Fruit fly (Drosophila melanogaster): Measurements from ENCODE around the gene CG8852.

Gene CG8852

DNA sequence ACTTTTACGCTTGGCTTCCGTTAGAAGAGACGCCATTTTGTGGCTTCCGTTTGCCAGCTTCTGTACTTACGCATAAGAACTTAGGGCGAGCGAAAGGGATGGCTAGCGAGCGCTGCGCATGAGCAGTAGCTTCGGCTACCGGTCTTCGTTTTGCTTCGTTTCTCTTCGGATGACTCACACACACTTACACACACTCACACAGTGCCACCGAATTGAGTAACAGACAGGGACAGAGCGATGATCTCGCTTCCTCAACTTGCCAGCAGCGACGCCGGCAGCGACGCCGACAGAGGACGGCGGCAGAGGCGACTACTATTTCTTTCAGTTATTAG is 14.4 kb downstream of the CG8852 start (continued):
- TF ChIP-seq fd64A (GFP tag; optimal IDR thresholded peaks at IDR 0.05) (no peak), Deaf1 (tag; optimal IDR thresholded peaks at IDR 0.05) (peak; percentile 90), MESR4 (GFP tag; optimal IDR thresholded peaks at IDR 0.05) (no peak), H2.0 (GFP tag; IDR thresholded peaks at IDR 0.05) (no peak), mam (GFP tag; optimal IDR thresholded peaks at IDR 0.05) (no peak), CG5953 (GFP tag; IDR thresholded peaks at IDR 0.05) (no peak), HHEX (GFP tag; optimal IDR thresholded peaks at IDR 0.05) (no peak), Rfx (GFP tag; IDR thresholded peaks at IDR 0.05) (0 out of 2 replicates have a peak, but pooled peaks have one; percentile 4), CG3995 (GFP tag; optimal IDR thresholded peaks at IDR 0.05) (no peak), Fer3 (tag; optimal IDR thresholded peaks at IDR 0.05) (no peak), CG11695 (GFP tag; IDR thresholded peaks at IDR 0.05) (no peak), CG17359 (tag; optimal IDR thresholded peaks at IDR 0.05) (no peak), CG4360 (GFP tag; IDR thresholded peaks at IDR 0.05) (0 out of 2 replicates have a peak, but pooled peaks have one; percentile 27), amos (GFP tag; IDR thresholded peaks at IDR 0.05; ENCODE audit: partially characterized antibody) (0 out of 2 replicates have a peak, but pooled peaks have one; percentile 13), ewg (GFP tag; optimal IDR thresholded peaks at IDR 0.05) (peak; percentile 51), Tbp (GFP tag; optimal IDR thresholded peaks at IDR 0.05) (no peak), CG6813 (GFP tag; optimal IDR thresholded peaks at IDR 0.05) (no peak), CG15011 (GFP tag; optimal IDR thresholded peaks at IDR 0.05) (no peak), br (optimal IDR thresholded peaks at IDR 0.05) (no peak), CG12236 (GFP tag; optimal IDR thresholded peaks at IDR 0.05) (no peak), CG15601 (tag; optimal IDR thresholded peaks at IDR 0.05) (no peak), D19A (tag; optimal IDR thresholded peaks at IDR 0.05) (no peak), CG9932 (GFP tag; IDR thresholded peaks at IDR 0.05) (no peak), Mad (GFP tag; optimal IDR thresholded peaks at IDR 0.05) (no peak), CG6791 (GFP tag; IDR thresholded peaks at IDR 0.05; ENCODE audit: partially characterized antibody) (peak; percentile 46; the same call in 1 of the 3 replicates), az2 (GFP tag; optimal IDR thresholded peaks at IDR 0.05) (no peak), CG3847 (GFP tag; IDR thresholded peaks at IDR 0.05) (no peak), tin (GFP tag; optimal IDR thresholded peaks at IDR 0.05) (no peak), Dek (tag; optimal IDR thresholded peaks at IDR 0.05) (no peak), kay (GFP tag; optimal IDR thresholded peaks at IDR 0.05) (no peak), CG7839 (tag; optimal IDR thresholded peaks at IDR 0.05) (no peak), Pdp1 (GFP tag; optimal IDR thresholded peaks at IDR 0.05) (peak in 1 of 2 experiments; percentile 9), Hr51 (GFP tag; optimal IDR thresholded peaks at IDR 0.05) (no peak), CG13894 (tag; optimal IDR thresholded peaks at IDR 0.05) (no peak), Sox102F (GFP tag; optimal IDR thresholded peaks at IDR 0.05) (no peak), B-H2 (GFP tag; optimal IDR thresholded peaks at IDR 0.05) (no peak)

- TF ChIP-seq ci (GFP tag; IDR thresholded peaks at IDR 0.05) (0 out of 3 replicates have a peak, but pooled peaks have one; percentile 15), HLH54F (GFP tag; optimal IDR thresholded peaks at IDR 0.05) (no peak), CG3065 (GFP tag; optimal IDR thresholded peaks at IDR 0.05) (no peak), Oli (tag; optimal IDR thresholded peaks at IDR 0.05) (no peak), Med (GFP tag) (peak; percentile 36), lov (optimal IDR thresholded peaks at IDR 0.05) (peak; percentile 4), lov (GFP tag; IDR thresholded peaks at IDR 0.05) (no peak), CG10321 (GFP tag; IDR thresholded peaks at IDR 0.05) (peak; percentile 96), sug (tag; optimal IDR thresholded peaks at IDR 0.05) (peak; percentile 26), tio (GFP tag; optimal IDR thresholded peaks at IDR 0.05) (no peak), crol (GFP tag; IDR thresholded peaks at IDR 0.05) (no peak; the same call in 1 of the 2 replicates), Deaf1 (tag; optimal IDR thresholded peaks at IDR 0.05) (peak; percentile 63), CG13775 (GFP tag; optimal IDR thresholded peaks at IDR 0.05) (no peak), CG7357 (GFP tag; IDR thresholded peaks at IDR 0.05) (no peak), CG18262 (tag; optimal IDR thresholded peaks at IDR 0.05) (no peak), slbo (GFP tag; IDR thresholded peaks at IDR 0.05) (no peak), CG32772 (GFP tag; IDR thresholded peaks at IDR 0.05) (no peak), CG4730 (GFP tag; IDR thresholded peaks at IDR 0.05) (no peak), chinmo (GFP tag; IDR thresholded peaks at IDR 0.05; ENCODE audit: partially characterized antibody) (0 out of 4 replicates have a peak, but pooled peaks have one; percentile 10)
Observed at dm6 chr2L:3539996-3540395, 15.1 kb downstream of the CG8852 start.

All from whole organism, embryonic.